Worm (Caenorhabditis elegans) whole organism, midembryonic: ENCODE measurements around the gene srbc-50.

Source experiments
- cog-1 ChIP-seq: sonication (generic microtip); optimal IDR thresholded peaks from 2 replicates; lab custom pipeline; 2016; ENCODE audit warnings: missing genetic modification characterization, missing compliant biosample characterization
- flt-1 ChIP-seq: fragments of 200-800 bp; sonication (Bioruptor generic); IDR thresholded peaks from 2 replicates; pipeline ENCODE4 v1.3.6; 2022; ENCODE audit warnings: missing genetic modification characterization, missing compliant biosample characterization
- klf-2 ChIP-seq: fragments of 200-800 bp; sonication (Bioruptor generic); conservative IDR thresholded peaks from 2 replicates; pipeline ENCODE4 v1.3.6; 2022; ENCODE audit warnings: missing genetic modification reagents, missing genetic modification characterization, missing compliant biosample characterization
- med-1 ChIP-seq: sonication (generic microtip); optimal IDR thresholded peaks from 2 replicates; lab custom pipeline; 2017; ENCODE audit warnings: missing genetic modification characterization, mild to moderate bottlenecking, missing compliant biosample characterization, antibody characterized with exemption, missing genetic modification reagents; ENCODE audit not compliant: insufficient read depth
- ref-1 ChIP-seq: fragments of 200-800 bp; sonication (Bioruptor generic); conservative IDR thresholded peaks from 2 replicates; pipeline ENCODE4 v1.3.6; 2022; ENCODE audit warnings: missing genetic modification reagents, missing genetic modification characterization, missing compliant biosample characterization
- ztf-23 ChIP-seq: fragments of 200-800 bp; sonication (Bioruptor generic); IDR thresholded peaks from 2 replicates; pipeline ENCODE4 v1.3.6; 2022; ENCODE audit warnings: missing genetic modification reagents, missing genetic modification characterization, missing compliant biosample characterization
- ztf-29 ChIP-seq: fragments of 200-800 bp; sonication (Bioruptor generic); IDR thresholded peaks from 2 replicates; pipeline ENCODE4 v1.3.6; 2022; ENCODE audit warnings: missing genetic modification reagents, missing genetic modification characterization, missing compliant biosample characterization

DNA sequence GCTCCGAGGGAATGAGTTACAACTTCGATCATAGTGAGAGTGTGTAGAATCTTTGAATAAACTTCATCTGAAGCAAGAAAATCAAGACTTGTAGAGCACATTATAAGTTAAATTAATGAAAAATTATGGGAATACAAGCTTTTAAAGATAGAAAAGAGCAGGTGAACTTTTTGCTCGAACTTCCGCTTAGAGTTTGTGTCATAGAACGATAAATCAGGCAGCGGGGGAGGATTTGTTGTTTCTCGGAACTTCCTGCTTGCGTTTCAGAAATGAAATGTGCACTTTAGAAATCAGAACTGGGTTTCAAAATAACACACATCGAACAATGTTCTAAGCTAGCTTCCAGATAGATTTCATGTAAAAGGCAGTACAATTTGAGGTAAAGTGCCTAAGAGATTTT lies 16.3 kb upstream of the srbc-50 start, which contains the start of gene srh-149:
- TF ChIP-seq ztf-29 (GFP tag; lab: Robert Waterston, UW): no peak
- TF ChIP-seq ref-1: no peak
- no peak for TF ChIP-seq klf-2 (GFP tag; lab: Robert Waterston, UW)
- TF ChIP-seq cog-1 (tag; lab: Kevin White, UChicago): no peak
- no peak for TF ChIP-seq ztf-23 (GFP tag; lab: Robert Waterston, UW)
- no peak for TF ChIP-seq med-1 (GFP tag; lab: Kevin White, UChicago)
- TF ChIP-seq flt-1: no peak
